Worm (Caenorhabditis elegans) whole organism, L1 larva: ENCODE results near the gene T24C4.3.
A peak's percentile ranks its signal among the peaks of the same experiment; 100 is the strongest.

Experiments used
- C34B4.2 ChIP-seq: sonication (generic microtip); optimal IDR thresholded peaks from 2 replicates; lab custom pipeline; 2017; ENCODE audit warnings: mild to moderate bottlenecking, missing genetic modification characterization, missing compliant biosample characterization
- F16B12.6 ChIP-seq: fragments of 150-350 bp; optimal IDR thresholded peaks from 2 replicates; lab custom pipeline; 2014; ENCODE audit warnings: missing biosample characterization, missing genetic modification characterization
- aha-1 ChIP-seq: fragments of 150-350 bp; optimal IDR thresholded peaks from 2 replicates; lab custom pipeline; 2014; ENCODE audit warnings: missing biosample characterization, missing genetic modification characterization
- alr-1 ChIP-seq: fragments of 200-800 bp; sonication (Bioruptor generic); optimal IDR thresholded peaks from 2 replicates; lab custom pipeline; 2018; ENCODE audit warnings: borderline replicate concordance, mild to moderate bottlenecking, missing genetic modification characterization, missing compliant biosample characterization
- aly-2 ChIP-seq: fragments of 150-350 bp; optimal IDR thresholded peaks from 2 replicates; lab custom pipeline; 2014; ENCODE audit warnings: missing biosample characterization, missing genetic modification characterization
- blmp-1 ChIP-seq: fragments of 150-350 bp; optimal IDR thresholded peaks from 2 replicates; lab custom pipeline; 2014; ENCODE audit warnings: missing biosample characterization, missing genetic modification characterization
- ceh-82 ChIP-seq, 3 experiments: fragments of 150-350 bp in 1 of 3; sonication (generic microtip) in 2 of 3; optimal IDR thresholded peaks; 2 replicates each; lab custom pipeline; 2014 to 2017; ENCODE audit warnings: missing biosample characterization in 3 of 3, missing genetic modification characterization in 3 of 3
- ces-1 ChIP-seq: fragments of 150-350 bp; optimal IDR thresholded peaks from 2 replicates; lab custom pipeline; 2014; ENCODE audit warnings: missing biosample characterization, missing genetic modification reagents, missing genetic modification characterization
- dpl-1 ChIP-seq, 3 experiments: fragments of 150-350 bp in 2 of 3; sonication (generic microtip) in 1 of 3; optimal IDR thresholded peaks; 2 replicates each; lab custom pipeline; 2014 to 2017; ENCODE audit warnings: missing biosample characterization in 3 of 3, missing genetic modification characterization in 3 of 3, missing genetic modification reagents in 3 of 3
- dsc-1 ChIP-seq: sonication (generic microtip); optimal IDR thresholded peaks from 2 replicates; lab custom pipeline; 2016; ENCODE audit warnings: mild to moderate bottlenecking, missing genetic modification characterization, missing compliant biosample characterization
- efl-1 ChIP-seq, 4 experiments: fragments of 150-350 bp; optimal IDR thresholded peaks in 3 of 4; peaks in 1 of 4; 1 replicate in 1 of 4; 2 replicates in 3 of 4; lab custom pipeline; 2014; ENCODE audit warnings: missing biosample characterization in 2 of 4, missing genetic modification characterization in 2 of 4, missing genetic modification reagents in 2 of 4
- elt-2 ChIP-seq: sonication (generic microtip); optimal IDR thresholded peaks from 2 replicates; lab custom pipeline; 2016; ENCODE audit warnings: missing genetic modification characterization, mild to moderate bottlenecking, inconsistent platforms, missing compliant biosample characterization, missing genetic modification reagents
- fkh-8 ChIP-seq: sonication (generic microtip); optimal IDR thresholded peaks from 2 replicates; lab custom pipeline; 2016; ENCODE audit warnings: mild to moderate bottlenecking, missing genetic modification characterization, missing compliant biosample characterization
- fos-1 ChIP-seq: fragments of 150-350 bp; optimal IDR thresholded peaks from 2 replicates; lab custom pipeline; 2014; ENCODE audit warnings: missing biosample characterization, missing genetic modification characterization
- grh-1 ChIP-seq: fragments of 200-800 bp; sonication (Bioruptor generic); IDR thresholded peaks from 2 replicates; pipeline ENCODE4 v1.3.6; 2022; ENCODE audit warnings: missing genetic modification reagents, missing genetic modification characterization, missing compliant biosample characterization
- hlh-4 ChIP-seq: sonication (generic microtip); optimal IDR thresholded peaks from 2 replicates; lab custom pipeline; 2016; ENCODE audit warnings: mild to moderate bottlenecking, missing genetic modification characterization, missing compliant biosample characterization
- isw-1 ChIP-seq: fragments of 200-800 bp; sonication (Bioruptor generic); IDR thresholded peaks from 2 replicates; pipeline ENCODE4 v1.3.6; 2022; ENCODE audit warnings: missing genetic modification characterization, missing compliant biosample characterization
- lin-14 ChIP-seq: fragments of 200-800 bp; sonication (Bioruptor generic); optimal IDR thresholded peaks from 2 replicates; lab custom pipeline; 2018; ENCODE audit warnings: mild to moderate bottlenecking, missing genetic modification characterization, moderate library complexity, missing compliant biosample characterization
- lin-15B ChIP-seq: fragments of 150-350 bp; sonication (generic microtip); optimal IDR thresholded peaks from 3 replicates; lab custom pipeline; 2014; ENCODE audit warnings: missing biosample characterization, missing genetic modification characterization
- lin-35 ChIP-seq, 2 experiments: fragments of 150-350 bp; optimal IDR thresholded peaks; 2 replicates each; lab custom pipeline; 2014; ENCODE audit warnings: missing biosample characterization in 2 of 2, missing genetic modification characterization in 2 of 2, missing genetic modification reagents in 2 of 2
- lin-39 ChIP-seq: fragments of 150-350 bp; optimal IDR thresholded peaks from 2 replicates; lab custom pipeline; 2014; ENCODE audit warnings: missing biosample characterization, missing genetic modification reagents, missing genetic modification characterization
- lsy-2 ChIP-seq, 2 experiments: fragments of 150-350 bp; optimal IDR thresholded peaks; 2 replicates each; lab custom pipeline; 2014; ENCODE audit warnings: missing biosample characterization in 2 of 2, missing genetic modification characterization in 2 of 2
- mab-9 ChIP-seq: fragments of 200-800 bp; sonication (Bioruptor generic); IDR thresholded peaks from 2 replicates; pipeline ENCODE4 v1.3.6; 2022; ENCODE audit warnings: missing genetic modification reagents, missing genetic modification characterization, missing compliant biosample characterization
- mdl-1 ChIP-seq, 2 experiments: fragments of 150-350 bp; optimal IDR thresholded peaks; 2 replicates each; lab custom pipeline; 2014 to 2017; ENCODE audit warnings: missing biosample characterization in 2 of 2, missing genetic modification characterization in 2 of 2, inconsistent platforms in 1 of 2
- mep-1 ChIP-seq: fragments of 150-350 bp; optimal IDR thresholded peaks from 2 replicates; lab custom pipeline; 2014; ENCODE audit warnings: missing biosample characterization, missing genetic modification characterization
- nhr-12 ChIP-seq: sonication (generic microtip); optimal IDR thresholded peaks from 2 replicates; lab custom pipeline; 2017; ENCODE audit warnings: missing biosample characterization, missing genetic modification characterization
- nhr-28 ChIP-seq: fragments of 150-350 bp; optimal IDR thresholded peaks from 2 replicates; lab custom pipeline; 2014; ENCODE audit warnings: missing biosample characterization, missing genetic modification characterization
- nhr-71 ChIP-seq: sonication (generic microtip); optimal IDR thresholded peaks from 2 replicates; lab custom pipeline; 2016; ENCODE audit warnings: mild to moderate bottlenecking, missing genetic modification characterization, moderate library complexity, missing compliant biosample characterization
- nhr-76 ChIP-seq: sonication (generic microtip); optimal IDR thresholded peaks from 2 replicates; lab custom pipeline; 2017; ENCODE audit warnings: missing biosample characterization, missing genetic modification characterization
- pag-3 ChIP-seq: sonication (generic microtip); optimal IDR thresholded peaks from 2 replicates; lab custom pipeline; 2017; ENCODE audit warnings: missing genetic modification characterization, mild to moderate bottlenecking, missing compliant biosample characterization, antibody characterized with exemption, borderline replicate concordance; ENCODE audit not compliant: insufficient read depth
- pax-3 ChIP-seq: fragments of 200-800 bp; sonication (Bioruptor generic); optimal IDR thresholded peaks from 2 replicates; lab custom pipeline; 2018; ENCODE audit warnings: mild to moderate bottlenecking, missing genetic modification characterization, moderate library complexity, missing compliant biosample characterization
- pqm-1 ChIP-seq: sonication (generic microtip); optimal IDR thresholded peaks from 3 replicates; lab custom pipeline; 2017; ENCODE audit warnings: missing biosample characterization, missing genetic modification characterization
- rnt-1 ChIP-seq: sonication (generic microtip); optimal IDR thresholded peaks from 2 replicates; lab custom pipeline; 2016; ENCODE audit warnings: mild to moderate bottlenecking, missing genetic modification characterization, moderate library complexity, missing compliant biosample characterization
- skn-1 ChIP-seq: fragments of 150-350 bp; optimal IDR thresholded peaks from 2 replicates; lab custom pipeline; 2014; ENCODE audit warnings: missing biosample characterization, missing genetic modification characterization
- snpc-4 ChIP-seq: fragments of 150-350 bp; optimal IDR thresholded peaks from 2 replicates; lab custom pipeline; 2014; ENCODE audit warnings: missing biosample characterization, missing genetic modification characterization
- snu-23 ChIP-seq: sonication (generic microtip); optimal IDR thresholded peaks from 2 replicates; lab custom pipeline; 2016; ENCODE audit warnings: missing genetic modification characterization, missing compliant biosample characterization
- unc-130 ChIP-seq: fragments of 150-350 bp; optimal IDR thresholded peaks from 2 replicates; lab custom pipeline; 2017; ENCODE audit warnings: missing biosample characterization, missing genetic modification characterization, inconsistent platforms
- unc-30 ChIP-seq: sonication (generic microtip); optimal IDR thresholded peaks from 2 replicates; lab custom pipeline; 2017; ENCODE audit warnings: missing biosample characterization, missing genetic modification characterization
- unc-62 ChIP-seq: fragments of 150-350 bp; optimal IDR thresholded peaks from 2 replicates; lab custom pipeline; 2014; ENCODE audit warnings: missing biosample characterization, missing genetic modification reagents, missing genetic modification characterization
- unc-98 ChIP-seq: fragments of 200-800 bp; sonication (Bioruptor generic); IDR thresholded peaks from 2 replicates; pipeline ENCODE4 v1.3.6; 2022; ENCODE audit warnings: missing genetic modification characterization, missing compliant biosample characterization
- vab-15 ChIP-seq: sonication (generic microtip); optimal IDR thresholded peaks from 2 replicates; lab custom pipeline; 2017; ENCODE audit warnings: missing genotype, mild to moderate bottlenecking, missing genetic modification characterization, missing compliant biosample characterization
- xbp-1 ChIP-seq: sonication (generic microtip); optimal IDR thresholded peaks from 2 replicates; lab custom pipeline; 2016; ENCODE audit warnings: missing genetic modification characterization, missing compliant biosample characterization

T24C4.3 gene

ce11 chrIII:856260-856659 lies 16.0 kb downstream of the T24C4.3 start, which contains the start of gene K02F3.12:
TSS of gene K02F3.12 (plus strand) at chrIII:856560.
- TF ChIP-seq isw-1 (GFP tag; lab: Robert Waterston, UW) (no peak), mdl-1 (tag; optimal IDR thresholded peaks at IDR 0.05; lab: Kevin White, UChicago) (no peak), unc-130 (tag; lab: Kevin White, UChicago) (no peak), vab-15 (tag; lab: Kevin White, UChicago) (no peak), aha-1 (tag; lab: Kevin White, UChicago) (no peak), elt-2 (no peak), pag-3 (tag; lab: Kevin White, UChicago) (no peak), mab-9 (GFP tag; lab: Robert Waterston, UW) (no peak), grh-1 (GFP tag; lab: Robert Waterston, UW) (no peak), hlh-4 (tag; lab: Kevin White, UChicago) (no peak), xbp-1 (no peak), pax-3 (tag; lab: Kevin White, UChicago) (no peak), rnt-1 (tag; lab: Kevin White, UChicago) (no peak), nhr-12 (tag; lab: Kevin White, UChicago) (no peak), skn-1 (tag; lab: Kevin White, UChicago) (no peak)
- TF ChIP-seq, all 84 proteins: peak for 0

- TF ChIP-seq dpl-1 (GFP tag; optimal IDR thresholded peaks at IDR 0.05; lab: Kevin White, UChicago), result peak in 1 of 3 experiments; percentile 48
- no peak for TF ChIP-seq F16B12.6
- TF ChIP-seq lin-39 (tag; lab: Kevin White, UChicago), result no peak
- no peak for TF ChIP-seq ceh-82 (tag; optimal IDR thresholded peaks at IDR 0.05; lab: Kevin White, UChicago)
- TF ChIP-seq nhr-76, result no peak
- no peak for TF ChIP-seq aly-2 (tag; lab: Kevin White, UChicago)
- peak; percentile 18 for TF ChIP-seq snu-23
- no peak for TF ChIP-seq nhr-28 (tag; lab: Kevin White, UChicago)
- no peak for TF ChIP-seq unc-62 (GFP tag; lab: Kevin White, UChicago)
- TF ChIP-seq lin-14 (GFP tag; lab: Kevin White, UChicago), result no peak
- TF ChIP-seq blmp-1 (tag; lab: Kevin White, UChicago), result peak; percentile 90
- no peak for TF ChIP-seq ces-1 (GFP tag; lab: Kevin White, UChicago)
- peak; percentile 36 to 56 for TF ChIP-seq lin-35 (GFP tag; optimal IDR thresholded peaks at IDR 0.05; lab: Kevin White, UChicago)
- TF ChIP-seq efl-1 (optimal IDR thresholded peaks at IDR 0.05; lab: Kevin White, UChicago), result peak; percentile 16 to 32
- peak in 1 of 2 experiments; percentile 31 for TF ChIP-seq efl-1 (GFP tag; optimal IDR thresholded peaks at IDR 0.05 in 1 of 2; lab: Kevin White, UChicago)
- no peak for TF ChIP-seq mab-9 (GFP tag; lab: Robert Waterston, UW)
- TF ChIP-seq lsy-2 (tag; optimal IDR thresholded peaks at IDR 0.05; lab: Kevin White, UChicago), result peak; percentile 19 to 49
- TF ChIP-seq, all 84 proteins: peak for 6
These were observed 18.4 kb downstream of the T24C4.3 start, which contains the start of the genes rnp-5 and tag-51 for ce11 chrIII:853859-854359. TSS of gene rnp-5 (minus strand) at chrIII:853909. TSS of gene tag-51 (plus strand) at chrIII:854221.

- TF ChIP-seq mep-1, result no peak
- no peak for TF ChIP-seq lsy-2 (tag; optimal IDR thresholded peaks at IDR 0.05; lab: Kevin White, UChicago)
- no peak for TF ChIP-seq fos-1 (tag; lab: Kevin White, UChicago)
- no peak for TF ChIP-seq vab-15 (tag; lab: Kevin White, UChicago)
- TF ChIP-seq dsc-1, result no peak
- no peak for TF ChIP-seq nhr-28 (tag; lab: Kevin White, UChicago)
- no peak for TF ChIP-seq F16B12.6
- no peak for TF ChIP-seq nhr-71 (tag; lab: Kevin White, UChicago)
- TF ChIP-seq unc-30 (tag; lab: Kevin White, UChicago), result no peak
- TF ChIP-seq snu-23, result no peak
- TF ChIP-seq pag-3 (tag; lab: Kevin White, UChicago), result no peak
- no peak for TF ChIP-seq lin-15B
- no peak for TF ChIP-seq snpc-4
- no peak for TF ChIP-seq pqm-1 (tag; lab: Kevin White, UChicago)
- TF ChIP-seq alr-1 (tag; lab: Kevin White, UChicago), result no peak
- no peak for TF ChIP-seq unc-98 (GFP tag; lab: Robert Waterston, UW)
- no peak for TF ChIP-seq lin-35 (GFP tag; optimal IDR thresholded peaks at IDR 0.05; lab: Kevin White, UChicago)
- TF ChIP-seq fkh-8 (tag; lab: Kevin White, UChicago), result no peak
- no peak for TF ChIP-seq C34B4.2
These were observed 18.9 kb downstream of the T24C4.3 start for ce11 chrIII:853414-853813.
